Worm (Caenorhabditis elegans): ENCODE data around the gene znfx-1.
A peak's percentile ranks its signal among the peaks of the same experiment; 100 is the strongest.

The znfx-1 gene

ce11 chrII:9185915-9186314, 27.5 kb upstream of the znfx-1 start:
- TF ChIP-seq tbx-8 (GFP tag; optimal IDR thresholded peaks at IDR 0.05), result no peak
- TF ChIP-seq pha-4 (tag; optimal IDR thresholded peaks at IDR 0.05), result peak; percentile 53

ce11 chrII:9188380-9188779, 25.1 kb upstream of the znfx-1 start, which contains the start of gene sym-2:
Gene sym-2 (minus strand): TSS chrII:9188480.
- no peak for TF ChIP-seq ham-2 (GFP tag; optimal IDR thresholded peaks at IDR 0.05)
- no peak for TF ChIP-seq sptf-1 (tag; optimal IDR thresholded peaks at IDR 0.05)
- TF ChIP-seq pha-4 (tag; optimal IDR thresholded peaks at IDR 0.05), result no peak
- no peak for TF ChIP-seq nhr-28 (tag; optimal IDR thresholded peaks at IDR 0.05)
- TF ChIP-seq nhr-2 (tag; optimal IDR thresholded peaks at IDR 0.05), result no peak
- TF ChIP-seq lin-32 (GFP tag; optimal IDR thresholded peaks at IDR 0.05), result no peak
- TF ChIP-seq snpc-4 (tag; optimal IDR thresholded peaks at IDR 0.05), result no peak
- TF ChIP-seq mab-5 (tag; optimal IDR thresholded peaks at IDR 0.05), result no peak
- no peak for TF ChIP-seq mls-2 (tag; optimal IDR thresholded peaks at IDR 0.05)
- TF ChIP-seq tbx-8 (GFP tag; optimal IDR thresholded peaks at IDR 0.05), result no peak
- no peak for TF ChIP-seq nhr-76 (tag; optimal IDR thresholded peaks at IDR 0.05)
- no peak for TF ChIP-seq nhr-12 (tag; optimal IDR thresholded peaks at IDR 0.05)

DNA sequence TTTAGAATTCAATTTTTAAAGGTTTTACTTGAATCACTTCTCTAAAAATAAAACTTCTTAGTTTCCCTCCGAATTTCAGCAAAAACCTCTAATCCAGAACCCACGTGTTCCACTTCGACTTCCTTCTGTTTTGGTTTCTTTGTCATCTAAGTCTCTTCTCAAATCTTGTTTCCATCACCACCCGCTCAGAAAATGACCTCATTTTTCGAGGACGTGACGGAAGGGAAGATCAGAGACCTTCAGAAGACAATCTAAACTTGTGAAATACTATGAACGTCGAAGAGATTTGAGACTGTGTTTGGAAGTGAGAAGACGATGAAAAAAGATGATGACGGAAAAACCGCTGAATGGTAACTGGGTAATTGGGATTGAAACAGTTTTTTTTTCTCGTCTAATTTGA, 23.8 kb upstream of the znfx-1 start:
- no peak for TF ChIP-seq snpc-4 (tag; optimal IDR thresholded peaks at IDR 0.05)
- TF ChIP-seq ztf-11 (tag; optimal IDR thresholded peaks at IDR 0.05), result no peak
- TF ChIP-seq ceh-83 (GFP tag; optimal IDR thresholded peaks at IDR 0.05), result no peak
- no peak for TF ChIP-seq ham-2 (GFP tag; optimal IDR thresholded peaks at IDR 0.05)
- no peak for TF ChIP-seq cnd-1 (tag; optimal IDR thresholded peaks at IDR 0.05)
- no peak for TF ChIP-seq lin-32 (GFP tag; optimal IDR thresholded peaks at IDR 0.05)
- no peak for TF ChIP-seq ceh-43 (GFP tag; optimal IDR thresholded peaks at IDR 0.05)

ce11 chrII:9190513-9191099, 22.9 kb upstream of the znfx-1 start:
- TF ChIP-seq hlh-1 (tag; optimal IDR thresholded peaks at IDR 0.05) (no peak), mep-1 (tag; optimal IDR thresholded peaks at IDR 0.05) (no peak), unc-62 (GFP tag; optimal IDR thresholded peaks at IDR 0.05) (no peak), ham-2 (GFP tag; optimal IDR thresholded peaks at IDR 0.05) (peak; percentile 31), elt-1 (tag; optimal IDR thresholded peaks at IDR 0.05; ENCODE audit: borderline replicate concordance, insufficient read depth) (peak; percentile 71), blmp-1 (tag; optimal IDR thresholded peaks at IDR 0.05) (no peak), nhr-28 (tag; optimal IDR thresholded peaks at IDR 0.05) (no peak), mab-5 (tag; optimal IDR thresholded peaks at IDR 0.05) (no peak)

ce11 chrII:9194195-9194594, 19.3 kb upstream of the znfx-1 start, which contains the start of gene twk-4:
Gene twk-4 (minus strand): TSS chrII:9194295.
- TF ChIP-seq tbx-8 (GFP tag; optimal IDR thresholded peaks at IDR 0.05) (no peak), nhr-76 (tag; optimal IDR thresholded peaks at IDR 0.05) (no peak), hlh-1 (tag; optimal IDR thresholded peaks at IDR 0.05) (no peak), ztf-11 (tag; optimal IDR thresholded peaks at IDR 0.05) (no peak), nhr-12 (tag; optimal IDR thresholded peaks at IDR 0.05) (no peak), cnd-1 (tag; optimal IDR thresholded peaks at IDR 0.05) (no peak), elt-1 (tag; optimal IDR thresholded peaks at IDR 0.05; ENCODE audit: borderline replicate concordance, insufficient read depth) (no peak), unc-62 (GFP tag; optimal IDR thresholded peaks at IDR 0.05) (no peak), ceh-43 (GFP tag; optimal IDR thresholded peaks at IDR 0.05) (no peak), mls-2 (tag; optimal IDR thresholded peaks at IDR 0.05) (no peak), ceh-83 (GFP tag; optimal IDR thresholded peaks at IDR 0.05) (no peak), bed-3 (GFP tag; optimal IDR thresholded peaks at IDR 0.05) (no peak), drap-1 (GFP tag; optimal IDR thresholded peaks at IDR 0.05) (no peak), nhr-2 (tag; optimal IDR thresholded peaks at IDR 0.05) (no peak), nhr-237 (tag; optimal IDR thresholded peaks at IDR 0.05) (no peak), flh-1 (GFP tag; optimal IDR thresholded peaks at IDR 0.05) (no peak)

DNA sequence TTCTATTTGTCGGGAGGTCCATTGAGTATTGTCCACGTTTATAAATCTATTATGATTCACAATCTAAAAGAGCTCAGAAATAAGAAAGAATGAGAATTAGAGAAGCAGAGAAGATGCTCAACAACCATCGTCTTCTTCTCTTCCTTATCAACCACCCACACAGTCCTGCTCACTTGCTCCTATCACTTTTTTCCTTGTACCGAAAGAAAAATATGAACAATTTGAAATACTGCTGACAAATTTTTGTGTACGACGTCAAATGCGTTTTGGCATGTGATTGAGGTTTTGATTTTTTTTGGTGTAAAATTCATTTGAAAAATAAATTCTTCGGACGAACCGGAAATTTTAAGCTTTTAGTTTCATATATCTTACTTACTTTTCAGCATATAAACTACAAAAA, 17.1 kb upstream of the znfx-1 start:
- no peak for TF ChIP-seq ceh-39 (tag; optimal IDR thresholded peaks at IDR 0.05)
- TF ChIP-seq ceh-43 (GFP tag; optimal IDR thresholded peaks at IDR 0.05), result no peak
- TF ChIP-seq zip-8 (tag; optimal IDR thresholded peaks at IDR 0.05), result no peak
- no peak for TF ChIP-seq lin-32 (GFP tag; optimal IDR thresholded peaks at IDR 0.05)
- TF ChIP-seq elt-3 (tag; optimal IDR thresholded peaks at IDR 0.05), result no peak
- no peak for TF ChIP-seq sptf-1 (tag; optimal IDR thresholded peaks at IDR 0.05)

All from whole organism, mixed stage, embryonic.